Worm (Caenorhabditis elegans): Measurements from ENCODE around the gene pqn-78.

Gene pqn-78

ce11 chrIV:15570770-15571169, 24.1 kb downstream of the pqn-78 start (continued):
- TF ChIP-seq aha-1 (tag; optimal IDR thresholded peaks at IDR 0.05) (peak; percentile 12), nhr-19 (GFP tag; conservative IDR thresholded peaks at IDR 0.05) (peak; percentile 97), nhr-237 (tag; optimal IDR thresholded peaks at IDR 0.05) (peak; percentile 18), mab-9 (GFP tag; IDR thresholded peaks at IDR 0.05) (peak; percentile 96), nhr-12 (tag; optimal IDR thresholded peaks at IDR 0.05) (no peak), Y116A8C.19 (tag; optimal IDR thresholded peaks at IDR 0.05; ENCODE audit: borderline replicate concordance) (peak; percentile 22), nhr-76 (tag; optimal IDR thresholded peaks at IDR 0.05) (peak; percentile 63), ces-1 (GFP tag; optimal IDR thresholded peaks at IDR 0.05) (no peak), ama-1 (optimal IDR thresholded peaks at IDR 0.05) (peak; percentile 56), nhr-71 (tag; optimal IDR thresholded peaks at IDR 0.05) (peak; percentile 99), C04F5.9 (tag; optimal IDR thresholded peaks at IDR 0.05) (peak; percentile 78), nhr-85 (tag) (peak; percentile 99), mdl-1 (tag; optimal IDR thresholded peaks at IDR 0.05) (peak in 1 of 2 experiments; percentile 81), xbp-1 (tag; optimal IDR thresholded peaks at IDR 0.05) (peak; percentile 94), swsn-7 (tag; optimal IDR thresholded peaks at IDR 0.05) (peak; percentile 98), snu-23 (GFP tag; optimal IDR thresholded peaks at IDR 0.05) (peak; percentile 97), egl-27 (tag; optimal IDR thresholded peaks at IDR 0.05) (peak in 1 of 2 experiments; percentile 62), jun-1 (tag; optimal IDR thresholded peaks at IDR 0.05) (peak; percentile 94), pqm-1 (tag; optimal IDR thresholded peaks at IDR 0.05) (no peak), ceh-88 (GFP tag; IDR thresholded peaks at IDR 0.05) (peak; percentile 69), unc-130 (tag; optimal IDR thresholded peaks at IDR 0.05) (peak; percentile 30), efl-1 (optimal IDR thresholded peaks at IDR 0.05) (peak; percentile 98 to 100), efl-1 (GFP tag; optimal IDR thresholded peaks at IDR 0.05 in 1 of 2) (peak; percentile 70 to 98), lin-35 (GFP tag; optimal IDR thresholded peaks at IDR 0.05) (peak; percentile 81 to 83), mep-1 (tag; optimal IDR thresholded peaks at IDR 0.05) (peak; percentile 67), zip-4 (GFP tag; optimal IDR thresholded peaks at IDR 0.05) (peak; percentile 90), isw-1 (GFP tag; IDR thresholded peaks at IDR 0.05) (peak; percentile 95), sptf-1 (tag; optimal IDR thresholded peaks at IDR 0.05) (no peak), zag-1 (tag; optimal IDR thresholded peaks at IDR 0.05) (peak; percentile 64), unc-86 (tag; optimal IDR thresholded peaks at IDR 0.05) (peak; percentile 98), ceh-82 (tag; optimal IDR thresholded peaks at IDR 0.05) (peak; percentile 47 to 87 (median 69)), snpc-4 (tag; optimal IDR thresholded peaks at IDR 0.05) (peak; percentile 90), rnt-1 (tag; optimal IDR thresholded peaks at IDR 0.05) (no peak), grh-1 (GFP tag; IDR thresholded peaks at IDR 0.05) (peak; percentile 98), unc-98 (GFP tag; IDR thresholded peaks at IDR 0.05) (peak; percentile 81), blmp-1 (tag; optimal IDR thresholded peaks at IDR 0.05) (peak; percentile 64), ceh-63 (GFP tag; optimal IDR thresholded peaks at IDR 0.05) (no peak), nhr-77 (tag; optimal IDR thresholded peaks at IDR 0.05) (peak; percentile 78), aly-2 (tag; optimal IDR thresholded peaks at IDR 0.05) (peak; percentile 94), unc-62 (GFP tag; optimal IDR thresholded peaks at IDR 0.05) (no peak), C16A3.4 (tag; optimal IDR thresholded peaks at IDR 0.05) (peak; percentile 8), egl-13 (tag; optimal IDR thresholded peaks at IDR 0.05) (peak; percentile 96), nhr-20 (tag; optimal IDR thresholded peaks at IDR 0.05) (peak; percentile 96), dpl-1 (GFP tag; optimal IDR thresholded peaks at IDR 0.05) (peak; percentile 62 to 67 (median 66)), fkh-4 (tag; optimal IDR thresholded peaks at IDR 0.05; ENCODE audit: borderline replicate concordance) (peak; percentile 54), tbx-2 (tag; optimal IDR thresholded peaks at IDR 0.05) (peak; percentile 98), lsy-2 (tag; optimal IDR thresholded peaks at IDR 0.05) (peak; percentile 98), F16B12.6 (tag; optimal IDR thresholded peaks at IDR 0.05) (peak; percentile 0), lin-15B (tag; optimal IDR thresholded peaks at IDR 0.05) (no peak), C34B4.2 (tag; optimal IDR thresholded peaks at IDR 0.05) (peak; percentile 72), alr-1 (tag; optimal IDR thresholded peaks at IDR 0.05; ENCODE audit: borderline replicate concordance) (no peak), nhr-84 (tag; optimal IDR thresholded peaks at IDR 0.05) (no peak), fkh-8 (tag; optimal IDR thresholded peaks at IDR 0.05) (peak; percentile 88), unc-30 (tag; optimal IDR thresholded peaks at IDR 0.05) (no peak), mef-2 (tag; optimal IDR thresholded peaks at IDR 0.05) (peak; percentile 11)
